Worm (Caenorhabditis elegans) whole organism, late embryonic: ENCODE results near the gene C47G2.3.

Experiments
- ceh-34 ChIP-seq: sonication (generic microtip); optimal IDR thresholded peaks from 2 replicates; lab custom pipeline; 2016; ENCODE audit warnings: mild to moderate bottlenecking, missing genetic modification characterization, missing compliant biosample characterization
- tbx-2 ChIP-seq: sonication (generic microtip); optimal IDR thresholded peaks from 2 replicates; lab custom pipeline; 2016; ENCODE audit warnings: missing genetic modification characterization, missing compliant biosample characterization

DNA sequence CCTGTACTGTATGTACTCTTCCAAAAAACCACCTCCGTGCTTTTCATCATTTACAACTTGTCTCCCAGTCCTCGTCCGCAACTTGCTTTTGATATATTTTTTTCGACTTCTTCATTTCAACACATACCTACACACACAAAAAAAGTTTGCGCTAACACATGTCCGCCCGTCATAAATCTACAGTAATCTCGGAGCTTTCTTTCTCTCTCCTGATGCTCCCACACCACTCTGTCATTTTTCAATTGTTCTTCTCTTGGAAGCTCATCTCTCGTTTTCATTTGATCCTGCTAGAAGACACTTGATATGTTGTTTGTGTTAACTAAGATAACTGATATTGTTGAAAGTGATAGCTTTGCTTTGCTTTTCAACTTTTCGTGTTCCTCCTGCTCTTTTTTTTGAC lies 8.8 kb downstream of the C47G2.3 start:
- no peak for TF ChIP-seq ceh-34
- no peak for TF ChIP-seq tbx-2 (tag; lab: Kevin White, UChicago)
